Worm (Caenorhabditis elegans) whole organism, L4/young adult: ENCODE measurements around the gene sri-60.
"Not testable (repeated sequence)": the region's sequence is repeated elsewhere in the genome, so short reads cannot be mapped to it uniquely, and the experiment has no call there.

Experiments used
- W03F9.2 ChIP-seq: fragments of 150-350 bp; optimal IDR thresholded peaks from 2 replicates; lab custom pipeline; 2014; ENCODE audit warnings: missing biosample characterization, missing genetic modification characterization
- dao-5 ChIP-seq: sonication (generic microtip); optimal IDR thresholded peaks from 2 replicates; lab custom pipeline; 2016; ENCODE audit warnings: missing genotype, missing genetic modification characterization, moderate library complexity, missing compliant biosample characterization
- him-1 ChIP-seq: sonication (generic microtip); optimal IDR thresholded peaks from 2 replicates; lab custom pipeline; 2016; ENCODE audit warnings: missing genotype, missing genetic modification reagents, missing genetic modification characterization, missing compliant biosample characterization

Gene sri-60

DNA sequence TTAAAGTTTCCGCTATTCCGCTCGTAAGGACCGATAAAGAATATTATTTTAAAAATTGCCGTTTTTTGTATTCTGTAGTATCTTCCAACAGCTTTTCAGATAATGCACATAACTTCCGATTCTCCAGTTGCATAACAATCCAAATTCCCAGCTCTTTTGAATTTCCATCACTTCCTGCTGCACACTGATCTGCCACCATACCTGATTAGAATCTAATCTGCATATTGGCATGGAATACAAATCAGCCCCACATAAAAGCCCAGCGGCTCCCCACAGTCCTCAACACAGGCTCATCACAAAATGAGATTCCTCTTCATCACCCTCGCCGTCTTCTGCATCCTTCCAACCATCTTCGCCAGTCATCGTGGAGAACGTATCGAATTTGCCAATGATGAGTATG, 14.0 kb downstream of the sri-60 start, which contains the start of gene nspf-2:
Gene nspf-2, plus strand, starts transcription at position 301 of the 400 bp plus-strand sequence.
- not testable (repeated sequence) for TF ChIP-seq him-1; W03F9.2 (tag; lab: Kevin White, UChicago); dao-5 (tag; lab: Kevin White, UChicago)

DNA sequence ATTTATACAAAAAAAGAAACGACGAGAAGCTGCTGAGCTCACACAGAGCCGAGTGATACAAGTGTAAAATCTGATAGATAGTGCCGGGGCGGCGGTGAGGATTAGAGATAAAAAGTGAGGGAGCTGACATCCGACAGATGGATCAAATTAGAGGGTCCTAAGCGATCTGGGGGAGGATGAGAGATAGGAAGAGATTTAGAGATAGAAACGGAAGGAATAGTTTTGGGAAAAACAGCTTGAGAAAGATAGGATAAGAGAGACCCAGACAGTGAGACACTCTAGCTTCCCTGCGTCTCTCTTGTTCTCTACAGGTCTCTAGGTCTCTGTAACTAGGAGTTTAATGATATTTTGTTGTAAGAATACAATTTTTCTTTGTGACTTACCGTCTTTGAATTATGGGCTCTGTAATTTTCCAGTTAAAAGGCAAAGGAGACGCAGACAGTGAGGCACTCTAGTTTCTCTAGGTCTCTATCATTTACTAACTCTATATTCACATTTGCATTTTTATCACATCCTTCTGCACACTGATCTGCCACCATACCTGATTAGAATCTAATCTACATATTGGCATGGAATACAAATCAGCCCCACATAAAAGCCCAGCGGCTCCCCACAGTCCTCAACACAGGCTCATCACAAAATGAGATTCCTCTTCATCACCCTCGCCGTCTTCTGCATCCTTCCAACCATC, 15.5 kb downstream of the sri-60 start, which contains the start of the genes sup-9 and nspf-1:
Gene sup-9, minus strand, starts transcription at position 43 of the 691 bp plus-strand sequence.
Gene nspf-1, plus strand, starts transcription at position 641 of the 691 bp plus-strand sequence.
- no peak for TF ChIP-seq W03F9.2 (tag; lab: Kevin White, UChicago)
- no peak for TF ChIP-seq him-1
- TF ChIP-seq dao-5 (tag; lab: Kevin White, UChicago), result no peak

ce11 chrII:2684783-2685182, 17.9 kb downstream of the sri-60 start:
- no peak for TF ChIP-seq dao-5 (tag; lab: Kevin White, UChicago)
- TF ChIP-seq W03F9.2 (tag; lab: Kevin White, UChicago), result no peak
- TF ChIP-seq him-1, result no peak

DNA sequence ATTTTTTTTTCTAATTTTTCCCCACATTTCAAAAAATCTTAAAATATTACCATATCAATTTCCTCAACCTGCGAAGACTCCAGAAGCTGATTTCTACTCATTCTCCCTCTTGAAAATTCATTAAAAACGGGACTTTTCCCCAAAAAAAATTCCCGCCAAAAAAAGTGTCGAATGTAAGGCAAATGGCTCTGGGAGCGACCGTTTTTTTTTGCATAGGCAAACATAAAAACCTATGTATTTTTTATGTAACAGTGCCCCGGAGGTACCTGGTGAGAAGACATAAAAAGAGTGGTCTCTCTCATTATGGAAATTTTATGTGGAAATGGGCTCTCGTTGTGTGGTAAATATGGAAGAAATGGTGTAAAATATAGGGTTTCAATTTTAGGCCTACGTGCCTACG, 18.4 kb downstream of the sri-60 start, which contains the start of gene ceh-87:
Gene ceh-87, minus strand, starts transcription at position 101 of the 400 bp plus-strand sequence.
- TF ChIP-seq him-1 (no peak), dao-5 (tag; lab: Kevin White, UChicago) (no peak), W03F9.2 (tag; lab: Kevin White, UChicago) (no peak)

ce11 chrII:2681118-2681517, 21.5 kb downstream of the sri-60 start, which contains the start of gene F34D6.1:
Gene F34D6.1 (minus strand): TSS chrII:2681218.
- no peak for TF ChIP-seq W03F9.2 (tag; lab: Kevin White, UChicago)
- no peak for TF ChIP-seq him-1
- TF ChIP-seq dao-5 (tag; lab: Kevin White, UChicago), result no peak

DNA sequence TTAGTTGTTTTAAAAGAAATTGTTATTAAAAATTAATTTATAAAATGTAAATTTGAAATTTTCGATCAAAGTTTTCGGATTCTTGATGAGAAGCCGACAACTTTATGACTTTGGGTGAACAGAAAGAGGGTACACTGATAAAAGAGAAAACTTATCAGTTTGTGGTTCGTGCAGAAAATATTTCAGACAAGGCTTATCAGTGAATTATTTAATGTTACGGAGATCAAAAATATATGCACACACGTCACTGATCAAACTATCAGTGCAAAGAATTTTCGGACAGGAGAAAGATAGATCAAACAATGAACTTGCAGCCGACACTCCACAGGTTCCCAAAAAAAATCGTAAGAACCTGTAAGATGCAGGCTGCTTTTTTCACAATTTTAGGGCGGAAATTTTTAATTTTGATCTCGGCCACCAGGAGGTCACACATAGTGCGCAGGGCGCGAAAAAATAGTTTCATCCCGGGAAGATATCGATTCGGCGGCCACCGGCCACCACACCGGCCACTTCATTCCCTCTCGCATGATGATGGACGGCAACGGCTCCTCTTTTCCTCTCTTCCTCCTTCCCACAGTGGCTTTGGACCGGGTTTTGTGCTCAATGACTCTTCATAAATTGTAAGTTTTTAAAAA, 25.0 kb downstream of the sri-60 start, which contains the start of gene F22E5.17:
Gene F22E5.17, plus strand, starts transcription at position 508 of the 635 bp plus-strand sequence.
- no peak for TF ChIP-seq W03F9.2 (tag; lab: Kevin White, UChicago)
- no peak for TF ChIP-seq him-1

DNA sequence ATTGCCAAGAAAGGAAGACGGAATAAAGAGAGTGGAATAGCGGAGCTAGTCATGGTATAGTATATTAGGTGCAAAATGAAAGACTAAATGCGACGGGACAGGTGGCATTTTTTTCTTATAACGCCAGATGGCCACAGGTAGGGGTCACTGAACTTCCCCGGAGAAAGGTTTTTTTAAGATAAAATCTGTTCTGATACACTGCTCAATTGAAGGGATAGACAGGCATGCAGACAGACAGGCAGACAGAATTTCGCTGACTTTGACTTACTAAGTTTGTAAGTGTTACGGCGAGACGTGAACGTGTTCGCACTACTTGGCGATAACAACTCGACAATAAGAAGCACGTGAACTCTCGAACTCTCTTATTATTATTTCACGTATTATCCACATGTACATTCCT, 29.1 kb downstream of the sri-60 start, which contains the start of the genes F22E5.20 and F22E5.1:
Gene F22E5.20, minus strand, starts transcription at position 101 of the 400 bp plus-strand sequence.
Gene F22E5.1, plus strand, starts transcription at position 242 of the 400 bp plus-strand sequence.
- TF ChIP-seq dao-5 (tag; lab: Kevin White, UChicago); him-1; W03F9.2 (tag; lab: Kevin White, UChicago): not testable (repeated sequence)

DNA sequence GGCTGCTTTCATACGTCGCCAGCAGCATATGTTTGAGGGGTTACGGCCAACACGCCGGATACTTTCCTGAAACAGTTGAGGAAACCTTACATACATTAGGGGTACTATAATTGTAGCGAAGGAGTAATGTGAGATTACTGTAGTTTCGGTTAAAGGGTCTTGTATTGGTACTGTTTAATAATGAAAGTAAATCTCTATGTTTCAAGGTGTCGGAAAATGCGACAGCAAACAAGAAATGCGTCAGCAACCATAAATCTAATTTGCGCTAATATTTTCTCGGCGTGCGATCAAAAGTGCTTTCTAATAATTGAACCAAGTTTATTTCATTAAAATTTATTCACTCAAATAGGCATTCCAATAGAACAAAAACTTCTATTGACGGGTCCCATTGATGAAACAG, 30.3 kb downstream of the sri-60 start, which contains the start of gene sri-57:
Gene sri-57, minus strand, starts transcription at position 101 of the 400 bp plus-strand sequence.
- TF ChIP-seq dao-5 (tag; lab: Kevin White, UChicago); him-1; W03F9.2 (tag; lab: Kevin White, UChicago): not testable (repeated sequence)

DNA sequence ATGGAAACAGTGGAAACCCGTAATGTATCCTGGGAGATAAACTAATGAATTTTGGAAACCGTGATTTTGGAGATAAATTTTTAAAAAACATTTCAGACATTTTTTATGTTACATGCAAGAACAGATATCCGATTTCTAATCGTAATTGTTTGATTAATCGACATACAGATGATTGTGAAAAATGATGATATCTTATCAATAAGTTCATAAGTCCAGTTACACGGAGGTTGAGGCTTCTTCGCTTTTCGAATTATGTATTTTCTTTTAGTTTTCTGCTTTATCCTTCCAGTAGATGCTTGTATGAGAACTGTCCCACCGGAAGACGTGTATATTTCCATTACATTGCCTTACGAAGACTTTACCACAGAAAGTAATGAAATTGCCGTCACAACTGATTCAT, 37.1 kb downstream of the sri-60 start, which contains the start of gene F22E5.22:
Gene F22E5.22, plus strand, starts transcription at position 301 of the 400 bp plus-strand sequence.
- no peak for TF ChIP-seq W03F9.2 (tag; lab: Kevin White, UChicago)
- TF ChIP-seq him-1, result no peak
- TF ChIP-seq dao-5 (tag; lab: Kevin White, UChicago), result no peak

DNA sequence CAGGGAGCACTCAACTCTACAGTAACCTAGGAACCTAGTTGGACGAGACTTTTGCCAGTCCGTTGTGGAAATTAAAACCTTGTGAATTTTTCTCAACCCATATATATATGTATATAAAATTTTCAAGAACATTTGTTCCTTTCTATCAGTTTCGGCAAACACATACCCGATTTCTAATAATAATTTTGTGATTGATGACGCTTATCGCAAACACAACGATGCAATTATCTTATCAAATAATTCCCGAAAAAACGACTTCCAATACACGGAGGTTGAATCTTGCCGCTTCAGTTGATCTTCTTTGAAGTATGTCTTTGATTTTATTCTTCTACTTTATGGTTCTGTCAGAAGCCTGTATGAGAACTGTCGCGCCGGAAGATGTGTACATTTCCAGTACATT, 37.6 kb downstream of the sri-60 start, which contains the start of gene F22E5.2:
Gene F22E5.2, plus strand, starts transcription at position 301 of the 400 bp plus-strand sequence.
- not testable (repeated sequence) for TF ChIP-seq dao-5 (tag; lab: Kevin White, UChicago); W03F9.2 (tag; lab: Kevin White, UChicago); him-1

DNA sequence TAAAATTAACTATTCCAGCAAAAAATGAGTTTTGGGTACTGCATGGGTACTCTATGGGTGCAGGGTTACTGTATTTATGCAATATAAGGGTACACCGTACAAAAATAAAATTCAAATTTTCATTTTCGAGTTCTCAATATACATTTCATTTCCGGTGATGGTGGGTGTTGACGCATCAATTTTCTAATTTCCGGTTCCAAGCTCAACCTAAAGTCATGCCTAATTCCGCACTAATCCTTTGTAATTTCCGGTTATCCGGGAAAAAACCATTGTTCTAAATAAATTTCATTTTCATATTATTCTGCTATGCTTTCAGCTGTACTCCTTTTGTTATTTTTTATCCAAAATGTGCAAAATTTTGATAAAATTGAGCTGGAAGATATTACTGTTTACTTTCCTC, 43.3 kb downstream of the sri-60 start, which contains the start of gene gcy-21:
Gene gcy-21, plus strand, starts transcription at position 301 of the 400 bp plus-strand sequence.
- TF ChIP-seq him-1 (no peak), dao-5 (tag; lab: Kevin White, UChicago) (no peak)

- TF ChIP-seq W03F9.2 (tag; lab: Kevin White, UChicago) (no peak), him-1 (no peak), dao-5 (tag; lab: Kevin White, UChicago) (no peak)
Measured at ce11 chrII:2656606-2657005, 46.1 kb downstream of the sri-60 start, which contains the start of gene sri-47. Gene sri-47 (plus strand): TSS chrII:2656906.
